2 worm cellular contexts compared by ENCODE assay signal in genomic region chrV:6010642-6011041, ce11.
TF ChIP-seq lines count a peak whose summit lies in the region.

No protein-coding gene starts in this region.

TF ChIP-seq in whole organism, L3 larva, 47 proteins besides CTCF, POLR2A, EP300 and RAD21:
- TF ChIP-seq jun-1 (tag; optimal IDR thresholded peaks at IDR 0.05; lab: Kevin White, UChicago) = peak; percentile 64
- no peak for TF ChIP-seq pha-4 (tag; optimal IDR thresholded peaks at IDR 0.05; lab: Kevin White, UChicago)

TF ChIP-seq in whole organism, L4 larva, 104 proteins besides CTCF, POLR2A, EP300 and RAD21:
- TF ChIP-seq dve-1 (tag; optimal IDR thresholded peaks at IDR 0.05; lab: Kevin White, UChicago; ENCODE audit: insufficient read depth) = peak; percentile 20
- TF ChIP-seq ZK546.5 (tag; optimal IDR thresholded peaks at IDR 0.05; lab: Kevin White, UChicago) = no peak
- TF ChIP-seq F49E8.2 (tag; optimal IDR thresholded peaks at IDR 0.05; lab: Kevin White, UChicago; ENCODE audit: borderline replicate concordance) = no peak
- no peak for TF ChIP-seq lim-7 (GFP tag; IDR thresholded peaks at IDR 0.05; lab: Robert Waterston, UW)
- TF ChIP-seq pha-4 (GFP tag; IDR thresholded peaks at IDR 0.05; lab: Robert Waterston, UW) = no peak
- TF ChIP-seq pha-4 (tag; optimal IDR thresholded peaks at IDR 0.05; lab: Kevin White, UChicago) = peak; percentile 41
- TF ChIP-seq mes-2 (tag; optimal IDR thresholded peaks at IDR 0.05; lab: Kevin White, UChicago; ENCODE audit: poor library complexity, severe bottlenecking) = peak; percentile 14
- TF ChIP-seq unc-62 (GFP tag; optimal IDR thresholded peaks at IDR 0.05 in 1 of 2; lab: Kevin White, UChicago) = peak in 1 of 2 experiments; percentile 92
- TF ChIP-seq unc-62 (tag; optimal IDR thresholded peaks at IDR 0.05; lab: Kevin White, UChicago) = no peak
- TF ChIP-seq lsy-2 (tag; optimal IDR thresholded peaks at IDR 0.05; lab: Kevin White, UChicago) = peak in 1 of 2 experiments; percentile 9
- no peak for TF ChIP-seq vab-7 (GFP tag; IDR thresholded peaks at IDR 0.05; lab: Robert Waterston, UW)
- TF ChIP-seq nhr-6 (tag; optimal IDR thresholded peaks at IDR 0.05; lab: Kevin White, UChicago) = peak; percentile 7
- no peak for TF ChIP-seq lin-13 (GFP tag; optimal IDR thresholded peaks at IDR 0.05; lab: Kevin White, UChicago)

Comparison
In these comparisons a context has a peak if more than half of its experiments do, and no peak if none do; other contexts are left out.
1. Of the 28 proteins assayed by ChIP-seq in both whole organism, L4 larva and whole organism, L3 larva: peak only in whole organism, L4 larva: none; only in whole organism, L3 larva: jun-1; in both: none; in neither: 25; mixed calls (peak in some experiments, not most) for 2.